Worm (Caenorhabditis elegans) whole organism, L3 larva: Measurements from ENCODE around the gene lipl-8.

Experiments
- aly-2 ChIP-seq: fragments of 150-350 bp; optimal IDR thresholded peaks from 2 replicates; lab custom pipeline; 2014; ENCODE audit warnings: missing biosample characterization, missing genetic modification characterization
- ceh-28 ChIP-seq: fragments of 150-350 bp; optimal IDR thresholded peaks from 2 replicates; lab custom pipeline; 2014; ENCODE audit warnings: missing biosample characterization, missing genetic modification reagents, missing genetic modification characterization
- ceh-82 ChIP-seq: fragments of 150-350 bp; optimal IDR thresholded peaks from 2 replicates; lab custom pipeline; 2014; ENCODE audit warnings: missing biosample characterization, missing genetic modification characterization
- ceh-9 ChIP-seq: sonication (generic microtip); optimal IDR thresholded peaks from 2 replicates; lab custom pipeline; 2018; ENCODE audit warnings: missing biosample characterization, missing genetic modification characterization
- daf-12 ChIP-seq: fragments of 150-350 bp; optimal IDR thresholded peaks from 2 replicates; lab custom pipeline; 2014; ENCODE audit warnings: missing biosample characterization, missing genetic modification reagents, missing genetic modification characterization
- egl-27 ChIP-seq: sonication (generic microtip); optimal IDR thresholded peaks from 4 replicates; lab custom pipeline; 2017; ENCODE audit warnings: missing biosample characterization, missing genetic modification reagents, missing genetic modification characterization
- egl-5 ChIP-seq: fragments of 150-350 bp; optimal IDR thresholded peaks from 2 replicates; lab custom pipeline; 2017; ENCODE audit warnings: missing biosample characterization, missing genetic modification reagents, missing genetic modification characterization, inconsistent platforms
- elt-1 ChIP-seq: fragments of 150-350 bp; optimal IDR thresholded peaks from 2 replicates; lab custom pipeline; 2014; ENCODE audit warnings: missing biosample characterization, missing genetic modification characterization
- elt-2 ChIP-seq: sonication (generic microtip); optimal IDR thresholded peaks from 2 replicates; lab custom pipeline; 2016; ENCODE audit warnings: missing genetic modification reagents, mild to moderate bottlenecking, missing genetic modification characterization, missing compliant biosample characterization
- elt-3 ChIP-seq, 3 experiments: fragments of 150-350 bp in 1 of 3; sonication (generic microtip) in 2 of 3; optimal IDR thresholded peaks; 2 replicates in 2 of 3; 4 replicates in 1 of 3; lab custom pipeline; 2014 to 2017; ENCODE audit warnings: missing biosample characterization in 3 of 3, missing genetic modification characterization in 3 of 3
- eor-1 ChIP-seq, 2 experiments: fragments of 150-350 bp; optimal IDR thresholded peaks; 2 replicates each; lab custom pipeline; 2014 to 2018; ENCODE audit warnings: missing biosample characterization in 2 of 2, missing genetic modification characterization in 2 of 2
- fos-1 ChIP-seq: fragments of 150-350 bp; optimal IDR thresholded peaks from 2 replicates; lab custom pipeline; 2014; ENCODE audit warnings: missing biosample characterization, missing genetic modification characterization
- lin-15B ChIP-seq: fragments of 150-350 bp; optimal IDR thresholded peaks from 2 replicates; lab custom pipeline; 2014; ENCODE audit warnings: missing biosample characterization, missing genetic modification characterization
- lin-39 ChIP-seq: fragments of 150-350 bp; optimal IDR thresholded peaks from 2 replicates; lab custom pipeline; 2018; ENCODE audit warnings: missing biosample characterization, missing genetic modification reagents, missing genetic modification characterization
- lsy-12 ChIP-seq: sonication (generic microtip); optimal IDR thresholded peaks from 2 replicates; lab custom pipeline; 2016; ENCODE audit warnings: mild to moderate bottlenecking, missing genetic modification characterization, missing compliant biosample characterization
- mml-1 ChIP-seq: fragments of 150-350 bp; sonication (generic microtip); optimal IDR thresholded peaks from 3 replicates; lab custom pipeline; 2014; ENCODE audit warnings: missing biosample characterization, missing genetic modification characterization
- nhr-11 ChIP-seq: fragments of 150-350 bp; optimal IDR thresholded peaks from 2 replicates; lab custom pipeline; 2014; ENCODE audit warnings: missing biosample characterization, missing genetic modification characterization
- nhr-12 ChIP-seq: fragments of 150-350 bp; optimal IDR thresholded peaks from 2 replicates; lab custom pipeline; 2014; ENCODE audit warnings: missing biosample characterization, missing genetic modification characterization
- nhr-23 ChIP-seq: fragments of 150-350 bp; optimal IDR thresholded peaks from 2 replicates; lab custom pipeline; 2014; ENCODE audit warnings: missing biosample characterization, missing genetic modification reagents, missing genetic modification characterization
- nhr-237 ChIP-seq: fragments of 150-350 bp; optimal IDR thresholded peaks from 2 replicates; lab custom pipeline; 2014; ENCODE audit warnings: missing biosample characterization, missing genetic modification characterization
- nhr-25 ChIP-seq: sonication (generic microtip); optimal IDR thresholded peaks from 2 replicates; lab custom pipeline; 2017; ENCODE audit warnings: missing biosample characterization, missing genetic modification characterization
- nhr-28 ChIP-seq: fragments of 150-350 bp; optimal IDR thresholded peaks from 2 replicates; lab custom pipeline; 2014; ENCODE audit warnings: missing biosample characterization, missing genetic modification characterization
- nhr-43 ChIP-seq: sonication (generic microtip); optimal IDR thresholded peaks from 2 replicates; lab custom pipeline; 2016; ENCODE audit warnings: mild to moderate bottlenecking, missing genetic modification characterization, missing compliant biosample characterization; ENCODE audit not compliant: poor library complexity, severe bottlenecking
- nhr-67 ChIP-seq: fragments of 150-350 bp; optimal IDR thresholded peaks from 2 replicates; lab custom pipeline; 2014; ENCODE audit warnings: missing biosample characterization, missing genetic modification characterization
- nhr-76 ChIP-seq: fragments of 150-350 bp; sonication (generic microtip); optimal IDR thresholded peaks from 5 replicates; lab custom pipeline; 2014; ENCODE audit warnings: missing biosample characterization, missing genetic modification characterization
- pha-4 ChIP-seq: fragments of 150-350 bp; optimal IDR thresholded peaks from 2 replicates; lab custom pipeline; 2014; ENCODE audit warnings: missing biosample characterization, missing genetic modification reagents, missing genetic modification characterization
- sea-2 ChIP-seq: fragments of 150-350 bp; sonication (generic microtip); optimal IDR thresholded peaks from 4 replicates; lab custom pipeline; 2014; ENCODE audit warnings: missing biosample characterization, missing genetic modification reagents, missing genetic modification characterization
- snpc-4 ChIP-seq: fragments of 150-350 bp; optimal IDR thresholded peaks from 2 replicates; lab custom pipeline; 2014; ENCODE audit warnings: missing biosample characterization, missing genetic modification characterization
- tbx-2 ChIP-seq: sonication (generic microtip); optimal IDR thresholded peaks from 2 replicates; lab custom pipeline; 2016; ENCODE audit warnings: mild to moderate bottlenecking, missing genetic modification characterization, missing compliant biosample characterization
- zag-1 ChIP-seq: fragments of 150-350 bp; optimal IDR thresholded peaks from 2 replicates; lab custom pipeline; 2014; ENCODE audit warnings: missing biosample characterization, missing genetic modification characterization
- ztf-11 ChIP-seq: fragments of 150-350 bp; optimal IDR thresholded peaks from 2 replicates; lab custom pipeline; 2014; ENCODE audit warnings: missing biosample characterization, missing genetic modification characterization
- ztf-4 ChIP-seq: fragments of 150-350 bp; optimal IDR thresholded peaks from 2 replicates; lab custom pipeline; 2014; ENCODE audit warnings: missing biosample characterization, missing genetic modification characterization

Gene lipl-8

ce11 chrV:14748608-14749137 is at the start of gene lipl-8, which contains the start of gene Y50E8A.22:
TSS of gene lipl-8 (minus strand) at chrV:14748708.
TSS of gene Y50E8A.22 (minus strand) at chrV:14749087.
- TF ChIP-seq ceh-82 (tag; lab: Kevin White, UChicago) (no peak), elt-1 (tag; lab: Kevin White, UChicago) (no peak), fos-1 (tag; lab: Kevin White, UChicago) (no peak), tbx-2 (tag; lab: Kevin White, UChicago) (no peak), zag-1 (tag; lab: Kevin White, UChicago) (no peak), egl-5 (tag; lab: Kevin White, UChicago) (no peak), elt-2 (tag; lab: Kevin White, UChicago) (no peak), nhr-25 (tag; lab: Kevin White, UChicago) (no peak), lsy-12 (tag; lab: Kevin White, UChicago) (no peak), snpc-4 (tag; lab: Kevin White, UChicago) (no peak), nhr-11 (tag; lab: Kevin White, UChicago) (no peak), eor-1 (tag; optimal IDR thresholded peaks at IDR 0.05; lab: Kevin White, UChicago) (no peak), elt-3 (tag; optimal IDR thresholded peaks at IDR 0.05; lab: Kevin White, UChicago) (no peak), nhr-76 (no peak), nhr-43 (tag; lab: Kevin White, UChicago) (no peak), pha-4 (tag; lab: Kevin White, UChicago) (no peak), aly-2 (tag; lab: Kevin White, UChicago) (no peak)

ce11 chrV:14797886-14798285 is 49.4 kb upstream of the lipl-8 start:
- TF ChIP-seq elt-1 (tag; lab: Kevin White, UChicago) (no peak), egl-27 (no peak)

ce11 chrV:14793043-14793442 is 44.5 kb upstream of the lipl-8 start:
- TF ChIP-seq zag-1 (tag; lab: Kevin White, UChicago) (no peak), nhr-25 (tag; lab: Kevin White, UChicago) (no peak), lin-15B (tag; lab: Kevin White, UChicago) (no peak), nhr-237 (tag; lab: Kevin White, UChicago) (no peak), nhr-11 (tag; lab: Kevin White, UChicago) (no peak), nhr-12 (tag; lab: Kevin White, UChicago) (no peak), fos-1 (tag; lab: Kevin White, UChicago) (no peak)
- TF ChIP-seq, all 47 proteins: peak for 0

ce11 chrV:14792346-14792745 is 43.8 kb upstream of the lipl-8 start:
- TF ChIP-seq lin-39 (tag; lab: Kevin White, UChicago) = no peak
- no peak for TF ChIP-seq nhr-237 (tag; lab: Kevin White, UChicago)
- no peak for TF ChIP-seq lin-15B (tag; lab: Kevin White, UChicago)
- no peak for TF ChIP-seq ceh-28 (tag; lab: Kevin White, UChicago)
- TF ChIP-seq nhr-28 = no peak
- TF ChIP-seq nhr-67 (tag; lab: Kevin White, UChicago) = no peak
- no peak for TF ChIP-seq elt-1 (tag; lab: Kevin White, UChicago)
- TF ChIP-seq, all 47 proteins: peak for 0

ce11 chrV:14791703-14792102 is 43.2 kb upstream of the lipl-8 start:
- TF ChIP-seq sea-2 (GFP tag; lab: Kevin White, UChicago) (no peak), nhr-43 (tag; lab: Kevin White, UChicago) (no peak), nhr-28 (no peak)

- TF ChIP-seq ztf-11 (no peak), mml-1 (tag; lab: Kevin White, UChicago) (no peak), ztf-4 (tag; lab: Kevin White, UChicago) (no peak), nhr-23 (tag; lab: Kevin White, UChicago) (no peak), zag-1 (tag; lab: Kevin White, UChicago) (no peak), nhr-67 (tag; lab: Kevin White, UChicago) (no peak), ceh-9 (tag; lab: Kevin White, UChicago) (no peak), elt-1 (tag; lab: Kevin White, UChicago) (no peak), daf-12 (tag; lab: Kevin White, UChicago) (no peak), nhr-11 (tag; lab: Kevin White, UChicago) (no peak), nhr-76 (no peak)
Measured at ce11 chrV:14790792-14791191, 42.3 kb upstream of the lipl-8 start.
